Fruit fly (Drosophila melanogaster): ENCODE data around the gene Septin4.

dm6 chrX:16711003-16711402 is 16.0 kb upstream of the Septin4 start, which contains the start of gene CG13008:
- no peak for TF ChIP-seq Sin3A (optimal IDR thresholded peaks at IDR 0.05)
- no peak for TF ChIP-seq psq (optimal IDR thresholded peaks at IDR 0.05)
- no peak for TF ChIP-seq h (optimal IDR thresholded peaks at IDR 0.05)
- TF ChIP-seq insv (optimal IDR thresholded peaks at IDR 0.05) = no peak
- no peak for TF ChIP-seq Myc (optimal IDR thresholded peaks at IDR 0.05)

All from Kc167 (cell line).